Fruit fly (Drosophila melanogaster) whole organism, embryonic: ENCODE measurements around the gene CG32425.

Source experiments
- Atf3 ChIP-seq: fragments of 200-800 bp; sonication (Bioruptor generic); optimal IDR thresholded peaks from 3 replicates; lab custom pipeline; 2016; ENCODE audit warnings: missing biosample characterization, missing genetic modification characterization
- B-H2 ChIP-seq: fragments of 200-800 bp; sonication (Bioruptor generic); optimal IDR thresholded peaks from 2 replicates; lab custom pipeline; 2018; ENCODE audit warnings: missing biosample characterization, mild to moderate bottlenecking, missing genetic modification characterization
- BEAF-32 ChIP-seq: fragments of 200-800 bp; sonication (Bioruptor generic); optimal IDR thresholded peaks from 3 replicates; lab custom pipeline; 2017; ENCODE audit warnings: missing biosample characterization, missing genetic modification characterization, mild to moderate bottlenecking, moderate library complexity, missing genetic modification reagents
- CG10565 ChIP-seq: fragments of 200-800 bp; sonication (Bioruptor generic); optimal IDR thresholded peaks from 3 replicates; lab custom pipeline; 2016; ENCODE audit warnings: missing biosample characterization, mild to moderate bottlenecking, missing genetic modification characterization
- CG10979 ChIP-seq: fragments of 200-800 bp; sonication (Bioruptor generic); optimal IDR thresholded peaks from 2 replicates; lab custom pipeline; 2018; ENCODE audit warnings: missing biosample characterization, mild to moderate bottlenecking, missing genetic modification characterization, moderate library complexity
- CG12391 ChIP-seq: fragments of 200-800 bp; sonication (Bioruptor generic); optimal IDR thresholded peaks from 3 replicates; lab custom pipeline; 2018; ENCODE audit warnings: missing biosample characterization, mild to moderate bottlenecking, missing genetic modification characterization, moderate library complexity
- CG14965 ChIP-seq: fragments of 200-800 bp; sonication (Bioruptor generic); optimal IDR thresholded peaks from 2 replicates; lab custom pipeline; 2016; ENCODE audit warnings: missing biosample characterization, missing genetic modification characterization, borderline replicate concordance
- CG1603 ChIP-seq: fragments of 200-800 bp; sonication (Bioruptor generic); optimal IDR thresholded peaks from 2 replicates; lab custom pipeline; 2019; ENCODE audit warnings: missing biosample characterization, mild to moderate bottlenecking, missing genetic modification characterization, moderate library complexity
- CG1647 ChIP-seq: fragments of 200-800 bp; sonication (Bioruptor generic); optimal IDR thresholded peaks from 3 replicates; lab custom pipeline; 2016; ENCODE audit warnings: missing biosample characterization, missing genetic modification characterization
- CG17359 ChIP-seq: fragments of 200-800 bp; sonication (Bioruptor generic); optimal IDR thresholded peaks from 3 replicates; lab custom pipeline; 2018; ENCODE audit warnings: missing biosample characterization, mild to moderate bottlenecking, missing genetic modification characterization, moderate library complexity
- CG2199 ChIP-seq: fragments of 200-800 bp; sonication (Bioruptor generic); IDR thresholded peaks from 3 replicates; pipeline ENCODE4 v1.3.6; 2022; ENCODE audit warnings: missing biosample characterization, missing genetic modification characterization
- CG2712 ChIP-seq: fragments of 200-800 bp; optimal IDR thresholded peaks from 3 replicates; lab custom pipeline; 2019; ENCODE audit warnings: missing biosample characterization, mild to moderate bottlenecking, missing genetic modification characterization, moderate library complexity
- CG3065 ChIP-seq: fragments of 200-800 bp; sonication (Bioruptor generic); optimal IDR thresholded peaks from 2 replicates; lab custom pipeline; 2016; ENCODE audit warnings: missing biosample characterization, missing genetic modification characterization
- CG32532 ChIP-seq: fragments of 200-800 bp; sonication (Bioruptor generic); IDR thresholded peaks from 2 replicates; pipeline ENCODE4 v1.3.6; 2022; ENCODE audit warnings: missing biosample characterization, missing genetic modification characterization
- CG6689 ChIP-seq: fragments of 200-800 bp; sonication (Bioruptor generic); IDR thresholded peaks from 2 replicates; pipeline ENCODE4 v1.3.6; 2022; ENCODE audit warnings: missing biosample characterization, missing genetic modification characterization
- CG6791 ChIP-seq: fragments of 200-800 bp; sonication (Bioruptor generic); IDR thresholded peaks from 3 replicates; pipeline ENCODE4 v1.3.6; 2022; ENCODE audit warnings: missing biosample characterization, missing genetic modification characterization; ENCODE audit not compliant: partially characterized antibody
- CG7357 ChIP-seq: fragments of 200-800 bp; sonication (Bioruptor generic); IDR thresholded peaks from 3 replicates; pipeline ENCODE4 v1.3.6; 2022; ENCODE audit warnings: missing biosample characterization, missing genetic modification characterization
- CTCF ChIP-seq: fragments of 200-800 bp; sonication (Bioruptor generic); optimal IDR thresholded peaks from 2 replicates; lab custom pipeline; 2017; ENCODE audit warnings: missing biosample characterization, mild to moderate bottlenecking, missing genetic modification characterization, moderate library complexity
- CkIIα-i1 ChIP-seq: fragments of 200-800 bp; sonication (Bioruptor generic); IDR thresholded peaks from 2 replicates; pipeline ENCODE4 v1.3.6; 2022; ENCODE audit warnings: missing biosample characterization, missing genetic modification characterization
- Ets65A ChIP-seq: fragments of 200-800 bp; sonication (Bioruptor generic); peaks from one replicate; lab custom pipeline; 2016; ENCODE audit warnings: missing biosample characterization, missing genetic modification characterization
- Med ChIP-seq: fragments of 200-800 bp; sonication (Bioruptor generic); peaks from one replicate; lab custom pipeline; 2016; ENCODE audit warnings: missing biosample characterization, missing genetic modification characterization, mild to moderate bottlenecking, inconsistent platforms, moderate library complexity
- NC2α ChIP-seq: fragments of 200-800 bp; sonication (Bioruptor generic); optimal IDR thresholded peaks from 2 replicates; lab custom pipeline; 2016; ENCODE audit warnings: missing biosample characterization, missing genetic modification characterization
- Opbp ChIP-seq: fragments of 200-800 bp; sonication (Bioruptor generic); IDR thresholded peaks from 3 replicates; pipeline ENCODE4 v1.3.6; 2022; ENCODE audit warnings: missing biosample characterization, missing genetic modification characterization; ENCODE audit not compliant: partially characterized antibody
- Sin3A ChIP-seq: fragments of >200 bp; optimal IDR thresholded peaks from 2 replicates; lab custom pipeline; 2018
- Stat92E ChIP-seq, 3 experiments: fragments of >200 bp in 2 of 3; fragments of 200-800 bp in 1 of 3; sonication (Bioruptor generic) in 1 of 3; optimal IDR thresholded peaks; 2 replicates each; lab custom pipeline; 2017 to 2019; ENCODE audit warnings: missing biosample characterization in 3 of 3, missing genetic modification characterization in 3 of 3, mild to moderate bottlenecking in 1 of 3, moderate library complexity in 1 of 3
- amos ChIP-seq: fragments of 200-800 bp; sonication (Bioruptor generic); IDR thresholded peaks from 2 replicates; pipeline ENCODE4 v1.3.6; 2022; ENCODE audit warnings: missing biosample characterization, missing genetic modification characterization; ENCODE audit not compliant: partially characterized antibody
- bbx ChIP-seq: fragments of 200-800 bp; sonication (Bioruptor generic); IDR thresholded peaks from 2 replicates; pipeline ENCODE4 v1.3.6; 2022; ENCODE audit warnings: missing biosample characterization, missing genetic modification characterization; ENCODE audit not compliant: partially characterized antibody
- cwo ChIP-seq: fragments of 200-800 bp; sonication (Bioruptor generic); optimal IDR thresholded peaks from 3 replicates; lab custom pipeline; 2017; ENCODE audit warnings: missing biosample characterization, missing genetic modification characterization, mild to moderate bottlenecking, moderate library complexity, missing genetic modification reagents
- fru ChIP-seq: fragments of >200 bp; optimal IDR thresholded peaks from 2 replicates; lab custom pipeline; 2017
- gt ChIP-seq: fragments of 200-800 bp; sonication (Bioruptor generic); IDR thresholded peaks from 2 replicates; pipeline ENCODE4 v1.3.6; 2022; ENCODE audit warnings: missing biosample characterization, missing genetic modification characterization
- lmd ChIP-seq: fragments of 200-800 bp; sonication (Bioruptor generic); IDR thresholded peaks from 2 replicates; pipeline ENCODE4 v1.3.6; 2022; ENCODE audit warnings: missing biosample characterization, missing genetic modification characterization
- odd ChIP-seq: fragments of 200-800 bp; sonication (Bioruptor generic); optimal IDR thresholded peaks from 2 replicates; lab custom pipeline; 2017; ENCODE audit warnings: missing biosample characterization, mild to moderate bottlenecking, missing genetic modification characterization
- otp ChIP-seq: fragments of 200-800 bp; sonication (Bioruptor generic); IDR thresholded peaks from 3 replicates; pipeline ENCODE4, ENCODE4 v1.3.6; 2022; ENCODE audit warnings: missing biosample characterization, missing genetic modification characterization
- pho ChIP-seq: fragments of 200-800 bp; sonication (Bioruptor generic); optimal IDR thresholded peaks from 2 replicates; lab custom pipeline; 2016; ENCODE audit warnings: missing biosample characterization, missing genetic modification characterization
- row ChIP-seq: fragments of 200-800 bp; sonication (Bioruptor generic); IDR thresholded peaks from 3 replicates; pipeline ENCODE4 v1.3.6; 2022; ENCODE audit warnings: missing biosample characterization, missing genetic modification characterization
- stc ChIP-seq: fragments of 200-800 bp; sonication (Bioruptor generic); IDR thresholded peaks from 2 replicates; pipeline ENCODE4 v1.3.6; 2022; ENCODE audit warnings: missing biosample characterization, missing genetic modification characterization
- tap ChIP-seq: fragments of 200-800 bp; optimal IDR thresholded peaks from 3 replicates; lab custom pipeline; 2019; ENCODE audit warnings: missing biosample characterization, mild to moderate bottlenecking, missing genetic modification characterization, moderate library complexity
- tll ChIP-seq, 2 experiments: fragments of 200-800 bp in 1 of 2; fragments of >200 bp in 1 of 2; sonication (Bioruptor generic) in 1 of 2; optimal IDR thresholded peaks; 2 replicates each; lab custom pipeline; 2017 to 2019; ENCODE audit warnings: missing biosample characterization in 2 of 2, missing genetic modification characterization in 2 of 2, mild to moderate bottlenecking in 1 of 2, moderate library complexity in 1 of 2
- trh ChIP-seq: fragments of 200-800 bp; sonication (Bioruptor generic); optimal IDR thresholded peaks from 2 replicates; lab custom pipeline; 2016; ENCODE audit warnings: missing biosample characterization, missing genetic modification characterization
- unc-4 ChIP-seq: fragments of 200-800 bp; sonication (Bioruptor generic); IDR thresholded peaks from 2 replicates; pipeline ENCODE4 v1.3.6; 2022; ENCODE audit warnings: missing biosample characterization, missing genetic modification characterization; ENCODE audit not compliant: partially characterized antibody
- wor ChIP-seq: fragments of 200-800 bp; sonication (Bioruptor generic); IDR thresholded peaks from 2 replicates; pipeline ENCODE4 v1.3.6; 2022; ENCODE audit warnings: missing biosample characterization, missing genetic modification characterization
- zfh2 ChIP-seq: fragments of 200-800 bp; sonication (Bioruptor generic); optimal IDR thresholded peaks from 2 replicates; lab custom pipeline; 2016; ENCODE audit warnings: missing biosample characterization, missing genetic modification characterization

Gene CG32425

dm6 chr3L:20494780-20495591, 2.1 kb upstream of the CG32425 start, which contains the start of gene ZnT77C (continued):
- TF ChIP-seq row (peak; percentile 48), pho (GFP tag; lab: Kevin White, UChicago) (no peak), CG10565 (no peak), cwo (GFP tag; lab: Kevin White, UChicago) (no peak), Sin3A (lab: Kevin White, UChicago) (peak; percentile 31), Med (GFP tag; lab: Kevin White, UChicago) (peak; percentile 32), CG2199 (GFP tag; lab: Robert Waterston, UW) (no peak), bbx (GFP tag; lab: Robert Waterston, UW) (0 out of 2 replicates have a peak, but pooled peaks have one; percentile 6), CG17359 (tag; lab: Kevin White, UChicago) (no peak), BEAF-32 (GFP tag; lab: Kevin White, UChicago) (peak; percentile 41), NC2α (GFP tag; lab: Kevin White, UChicago) (no peak)
- TF ChIP-seq, all 482 proteins: peak for 57

dm6 chr3L:20498204-20498603, 1.1 kb downstream of the CG32425 start:
- no peak for TF ChIP-seq fru (lab: Kevin White, UChicago)
- TF ChIP-seq B-H2 = no peak
- TF ChIP-seq Stat92E (GFP tag; optimal IDR thresholded peaks at IDR 0.05; lab: Kevin White, UChicago) = no peak
- TF ChIP-seq lmd (GFP tag; lab: Robert Waterston, UW) = no peak
- peak; percentile 1 for TF ChIP-seq Med (GFP tag; lab: Kevin White, UChicago)
- no peak for TF ChIP-seq CG6689 (GFP tag; lab: Robert Waterston, UW)
- TF ChIP-seq Ets65A = no peak
- 0 out of 3 replicates have a peak, but pooled peaks have one; percentile 24 for TF ChIP-seq CG6791 (GFP tag; lab: Robert Waterston, UW)
- TF ChIP-seq zfh2 (GFP tag; lab: Kevin White, UChicago) = no peak
- no peak for TF ChIP-seq pho (GFP tag; lab: Kevin White, UChicago)
- peak; percentile 24; the same call in 1 of the 2 replicates for TF ChIP-seq stc
- TF ChIP-seq CG12391 (tag; lab: Kevin White, UChicago) = no peak
- TF ChIP-seq tll (GFP tag; optimal IDR thresholded peaks at IDR 0.05; lab: Kevin White, UChicago) = no peak
- TF ChIP-seq CG10979 = peak; percentile 80
- TF ChIP-seq CG14965 = no peak
- TF ChIP-seq Sin3A (lab: Kevin White, UChicago) = no peak
- TF ChIP-seq otp (GFP tag; lab: Robert Waterston, UW) = 0 out of 3 replicates have a peak, but pooled peaks have one; percentile 30
- 0 out of 2 replicates have a peak, but pooled peaks have one; percentile 19 for TF ChIP-seq gt (GFP tag; lab: Robert Waterston, UW)
- no peak for TF ChIP-seq wor (GFP tag; lab: Robert Waterston, UW)
- TF ChIP-seq CG2712 (tag; lab: Kevin White, UChicago) = no peak
- TF ChIP-seq CG3065 = peak; percentile 60
- no peak for TF ChIP-seq trh (GFP tag; lab: Kevin White, UChicago)
- TF ChIP-seq CG1647 (GFP tag; lab: Kevin White, UChicago) = no peak
- TF ChIP-seq CG7357 = no peak
- no peak for TF ChIP-seq CkIIα-i1 (GFP tag; lab: Robert Waterston, UW)
- TF ChIP-seq Opbp = 0 out of 3 replicates have a peak, but pooled peaks have one; percentile 16
- TF ChIP-seq CG1603 (tag; lab: Kevin White, UChicago) = no peak
- TF ChIP-seq CG32532 = 0 out of 2 replicates have a peak, but pooled peaks have one; percentile 5
- no peak for TF ChIP-seq odd (GFP tag; lab: Kevin White, UChicago)
- no peak for TF ChIP-seq tap (tag; lab: Kevin White, UChicago)
- no peak for TF ChIP-seq Atf3 (GFP tag; lab: Kevin White, UChicago)
- 0 out of 2 replicates have a peak, but pooled peaks have one; percentile 19 for TF ChIP-seq amos (GFP tag; lab: Robert Waterston, UW)
- no peak for TF ChIP-seq unc-4
- TF ChIP-seq CTCF (GFP tag; lab: Kevin White, UChicago) = peak; percentile 87
